Worm (Caenorhabditis elegans) whole organism, L4/young adult: Measurements from ENCODE around the gene C49C3.6.

Experiments
- W03F9.2 ChIP-seq: fragments of 150-350 bp; optimal IDR thresholded peaks from 2 replicates; lab custom pipeline; 2014; ENCODE audit warnings: missing biosample characterization, missing genetic modification characterization
- dao-5 ChIP-seq: sonication (generic microtip); optimal IDR thresholded peaks from 2 replicates; lab custom pipeline; 2016; ENCODE audit warnings: missing genotype, missing genetic modification characterization, moderate library complexity, missing compliant biosample characterization
- him-1 ChIP-seq: sonication (generic microtip); optimal IDR thresholded peaks from 2 replicates; lab custom pipeline; 2016; ENCODE audit warnings: missing genotype, missing genetic modification reagents, missing genetic modification characterization, missing compliant biosample characterization

The C49C3.6 gene

ce11 chrIV:17361143-17361542 lies 29.8 kb downstream of the C49C3.6 start, which contains the start of gene clec-202:
TSS of gene clec-202 (plus strand) at chrIV:17361443.
- TF ChIP-seq him-1 (no peak), dao-5 (tag; lab: Kevin White, UChicago) (no peak), W03F9.2 (tag; lab: Kevin White, UChicago) (no peak)

- TF ChIP-seq him-1 = no peak
- TF ChIP-seq W03F9.2 (tag; lab: Kevin White, UChicago) = no peak
- TF ChIP-seq dao-5 (tag; lab: Kevin White, UChicago) = no peak
Measured at ce11 chrIV:17367294-17367693, 36.0 kb downstream of the C49C3.6 start, which contains the start of gene zipt-17. TSS of gene zipt-17 (minus strand) at chrIV:17367394.

- TF ChIP-seq him-1 (no peak), dao-5 (tag; lab: Kevin White, UChicago) (no peak), W03F9.2 (tag; lab: Kevin White, UChicago) (no peak)
Measured at ce11 chrIV:17368292-17368691, 37.0 kb downstream of the C49C3.6 start, which contains the start of gene trh-1. TSS of gene trh-1 (plus strand) at chrIV:17368592.

ce11 chrIV:17371469-17371868 lies 40.1 kb downstream of the C49C3.6 start, which contains the start of gene C30H6.5:
TSS of gene C30H6.5 (plus strand) at chrIV:17371769.
- TF ChIP-seq him-1 = no peak
- no peak for TF ChIP-seq dao-5 (tag; lab: Kevin White, UChicago)
- no peak for TF ChIP-seq W03F9.2 (tag; lab: Kevin White, UChicago)

- TF ChIP-seq W03F9.2 (tag; lab: Kevin White, UChicago) (no peak), him-1 (no peak), dao-5 (tag; lab: Kevin White, UChicago) (no peak)
Measured at ce11 chrIV:17376127-17376526, 44.8 kb downstream of the C49C3.6 start, which contains the start of gene haf-1. TSS of gene haf-1 (plus strand) at chrIV:17376427.

- TF ChIP-seq him-1 = no peak
- TF ChIP-seq W03F9.2 (tag; lab: Kevin White, UChicago) = peak; percentile 76
- no peak for TF ChIP-seq dao-5 (tag; lab: Kevin White, UChicago)
Measured at ce11 chrIV:17380061-17380680, 48.8 kb downstream of the C49C3.6 start, which contains the start of the genes C30H6.9 and dlat-2. TSS of gene C30H6.9 (minus strand) at chrIV:17380170. TSS of gene dlat-2 (plus strand) at chrIV:17380626.

ce11 chrIV:17382029-17382428 lies 50.7 kb downstream of the C49C3.6 start, which contains the start of gene C30H6.8:
TSS of gene C30H6.8 (plus strand) at chrIV:17382329.
- TF ChIP-seq dao-5 (tag; lab: Kevin White, UChicago) = no peak
- no peak for TF ChIP-seq W03F9.2 (tag; lab: Kevin White, UChicago)
